Worm (Caenorhabditis elegans) whole organism, early embryonic: ENCODE data around the gene col-113.

Experiments
- F13C5.2 ChIP-seq: sonication (generic microtip); optimal IDR thresholded peaks from 2 replicates; lab custom pipeline; 2017; ENCODE audit warnings: mild to moderate bottlenecking, missing genetic modification characterization, inconsistent platforms, missing compliant biosample characterization
- ama-1 ChIP-seq: fragments of 150-350 bp; optimal IDR thresholded peaks from 2 replicates; lab custom pipeline; 2014
- ceh-13 ChIP-seq: fragments of 200-800 bp; sonication (Bioruptor generic); optimal IDR thresholded peaks from 2 replicates; lab custom pipeline; 2018; ENCODE audit warnings: mild to moderate bottlenecking, missing genetic modification characterization, missing compliant biosample characterization
- ceh-36 ChIP-seq: sonication (generic microtip); optimal IDR thresholded peaks from 2 replicates; lab custom pipeline; 2016; ENCODE audit warnings: missing genetic modification characterization, inconsistent platforms, missing compliant biosample characterization
- ets-7 ChIP-seq: sonication (generic microtip); optimal IDR thresholded peaks from 2 replicates; lab custom pipeline; 2016; ENCODE audit warnings: missing genotype, missing genetic modification characterization, missing compliant biosample characterization
- hmbx-1 ChIP-seq: sonication (generic microtip); optimal IDR thresholded peaks from 2 replicates; lab custom pipeline; 2016; ENCODE audit warnings: mild to moderate bottlenecking, missing genetic modification characterization, missing compliant biosample characterization
- hmg-4 ChIP-seq: fragments of 200-800 bp; sonication (Bioruptor generic); optimal IDR thresholded peaks from 2 replicates; lab custom pipeline; 2018; ENCODE audit warnings: mild to moderate bottlenecking, missing genetic modification characterization, missing compliant biosample characterization
- hnd-1 ChIP-seq: sonication (generic microtip); optimal IDR thresholded peaks from 2 replicates; lab custom pipeline; 2016; ENCODE audit warnings: missing genetic modification characterization, missing compliant biosample characterization
- pes-1 ChIP-seq: fragments of 200-800 bp; sonication (Bioruptor generic); IDR thresholded peaks from 2 replicates; pipeline ENCODE4 v1.3.6; 2022; ENCODE audit warnings: missing genetic modification reagents, missing genetic modification characterization, missing compliant biosample characterization
- scrt-1 ChIP-seq: fragments of 200-800 bp; sonication (Bioruptor generic); IDR thresholded peaks from 2 replicates; pipeline ENCODE4 v1.3.6; 2022; ENCODE audit warnings: missing genetic modification characterization, missing compliant biosample characterization
- sea-1 ChIP-seq: fragments of 200-800 bp; sonication (Bioruptor generic); conservative IDR thresholded peaks from 2 replicates; pipeline ENCODE4 v1.3.6; 2022; ENCODE audit warnings: missing genetic modification characterization, missing compliant biosample characterization
- tbx-11 ChIP-seq: fragments of 200-800 bp; sonication (Bioruptor generic); IDR thresholded peaks from 2 replicates; pipeline ENCODE4 v1.3.6; 2022; ENCODE audit warnings: missing genetic modification characterization, missing compliant biosample characterization
- tbx-37 ChIP-seq: fragments of 200-800 bp; sonication (Bioruptor generic); conservative IDR thresholded peaks from 2 replicates; pipeline ENCODE4 v1.3.6; 2022; ENCODE audit warnings: missing genetic modification reagents, missing genetic modification characterization, missing compliant biosample characterization
- tra-4 ChIP-seq: sonication (generic microtip); optimal IDR thresholded peaks from 2 replicates; lab custom pipeline; 2017; ENCODE audit warnings: missing genetic modification characterization, missing compliant biosample characterization

The col-113 gene

DNA sequence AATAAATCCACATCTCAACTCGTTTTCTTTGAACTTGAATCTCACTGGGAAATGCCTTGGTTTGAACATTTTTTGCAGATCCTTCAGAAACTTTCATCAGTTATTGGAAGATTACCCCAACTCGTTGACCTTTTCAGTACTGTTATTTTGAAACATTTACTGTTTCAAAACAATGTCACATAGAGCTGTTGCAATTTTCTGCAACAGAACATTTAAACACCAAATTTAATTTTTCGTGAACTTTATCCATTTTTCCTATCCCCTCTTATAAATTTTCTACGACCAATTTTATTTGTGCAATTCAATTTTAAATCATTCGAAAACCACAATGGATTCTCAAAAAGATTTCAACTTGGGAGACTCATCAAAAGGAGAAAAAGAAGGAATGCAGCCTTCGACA, 44.4 kb downstream of the col-113 start, which contains the start of gene ZC477.2:
ZC477.2 (plus strand) TSS at position 301 of the 400 bp plus-strand sequence.
- TF ChIP-seq sea-1 (GFP tag; lab: Robert Waterston, UW) = no peak
- TF ChIP-seq scrt-1 (GFP tag; lab: Robert Waterston, UW) = no peak
- TF ChIP-seq tbx-37 (GFP tag; lab: Robert Waterston, UW) = no peak
- no peak for TF ChIP-seq hmbx-1 (tag; lab: Kevin White, UChicago)
- no peak for TF ChIP-seq ets-7 (tag; lab: Kevin White, UChicago)
- no peak for TF ChIP-seq hnd-1
- TF ChIP-seq pes-1 = no peak
- no peak for TF ChIP-seq F13C5.2 (tag; lab: Kevin White, UChicago)
- TF ChIP-seq hmg-4 (GFP tag; lab: Kevin White, UChicago) = no peak
- no peak for TF ChIP-seq ceh-36 (tag; lab: Kevin White, UChicago)
- no peak for TF ChIP-seq tbx-11 (GFP tag; lab: Robert Waterston, UW)
- TF ChIP-seq ama-1 (lab: Kevin White, UChicago) = no peak
- no peak for TF ChIP-seq tra-4 (tag; lab: Kevin White, UChicago)

ce11 chrIV:7103211-7103679, 49.1 kb downstream of the col-113 start, which contains the start of the genes rde-8 and ZC477.3:
Gene rde-8 (minus strand): TSS chrIV:7103261.
Gene ZC477.3 (plus strand): TSS chrIV:7103492.
- TF ChIP-seq F13C5.2 (tag; lab: Kevin White, UChicago) = no peak
- TF ChIP-seq hmbx-1 (tag; lab: Kevin White, UChicago) = no peak
- TF ChIP-seq tbx-37 (GFP tag; lab: Robert Waterston, UW) = no peak
- TF ChIP-seq sea-1 (GFP tag; lab: Robert Waterston, UW) = no peak
- no peak for TF ChIP-seq ceh-36 (tag; lab: Kevin White, UChicago)
- no peak for TF ChIP-seq tbx-11 (GFP tag; lab: Robert Waterston, UW)
- TF ChIP-seq pes-1 = no peak
- TF ChIP-seq hnd-1 = no peak
- TF ChIP-seq ama-1 (lab: Kevin White, UChicago) = no peak
- no peak for TF ChIP-seq ceh-13 (GFP tag; lab: Kevin White, UChicago)
- TF ChIP-seq tra-4 (tag; lab: Kevin White, UChicago) = no peak
- TF ChIP-seq hmg-4 (GFP tag; lab: Kevin White, UChicago) = no peak
